Worm (Caenorhabditis elegans) whole organism, L2 larva: ENCODE measurements around the gene wdfy-2.

Experiments used
- C34F6.9 ChIP-seq: fragments of 150-350 bp; optimal IDR thresholded peaks from 2 replicates; lab custom pipeline; 2014; ENCODE audit warnings: missing biosample characterization, missing genetic modification characterization
- F13H6.1 ChIP-seq: sonication (generic microtip); optimal IDR thresholded peaks from 2 replicates; lab custom pipeline; 2016; ENCODE audit warnings: missing genetic modification characterization, missing compliant biosample characterization
- R02D3.7 ChIP-seq: fragments of 150-350 bp; optimal IDR thresholded peaks from 2 replicates; lab custom pipeline; 2014; ENCODE audit warnings: missing biosample characterization, missing genetic modification characterization
- Y55F3AM.14 ChIP-seq: fragments of 200-800 bp; sonication (Bioruptor generic); optimal IDR thresholded peaks from 2 replicates; lab custom pipeline; 2018; ENCODE audit warnings: mild to moderate bottlenecking, missing genetic modification characterization, missing compliant biosample characterization
- ZK546.5 ChIP-seq: sonication (generic microtip); optimal IDR thresholded peaks from 2 replicates; lab custom pipeline; 2017; ENCODE audit warnings: missing biosample characterization, missing genetic modification characterization
- alr-1 ChIP-seq: fragments of 150-350 bp; optimal IDR thresholded peaks from 2 replicates; lab custom pipeline; 2014; ENCODE audit warnings: missing biosample characterization, missing genetic modification characterization
- aly-2 ChIP-seq: fragments of 150-350 bp; optimal IDR thresholded peaks from 2 replicates; lab custom pipeline; 2014; ENCODE audit warnings: missing biosample characterization, missing genetic modification characterization
- ama-1 ChIP-seq: fragments of 150-350 bp; optimal IDR thresholded peaks from 2 replicates; lab custom pipeline; 2018; ENCODE audit warnings: inconsistent platforms
- blmp-1 ChIP-seq: sonication (generic microtip); optimal IDR thresholded peaks from 2 replicates; lab custom pipeline; 2017; ENCODE audit warnings: missing genetic modification characterization, mild to moderate bottlenecking, missing compliant biosample characterization, antibody characterized with exemption, moderate library complexity; ENCODE audit not compliant: insufficient read depth
- ceh-16 ChIP-seq: fragments of 150-350 bp; optimal IDR thresholded peaks from 2 replicates; lab custom pipeline; 2014; ENCODE audit warnings: missing biosample characterization, missing genetic modification characterization
- ceh-82 ChIP-seq: fragments of 150-350 bp; optimal IDR thresholded peaks from 2 replicates; lab custom pipeline; 2014; ENCODE audit warnings: missing biosample characterization, missing genetic modification characterization
- crh-2 ChIP-seq: sonication (generic microtip); optimal IDR thresholded peaks from 2 replicates; lab custom pipeline; 2017; ENCODE audit warnings: missing biosample characterization, missing genetic modification characterization
- dmd-4 ChIP-seq: sonication (generic microtip); optimal IDR thresholded peaks from 2 replicates; lab custom pipeline; 2017; ENCODE audit warnings: missing biosample characterization, missing genetic modification characterization
- egl-27 ChIP-seq: sonication (generic microtip); optimal IDR thresholded peaks from 3 replicates; lab custom pipeline; 2017; ENCODE audit warnings: missing biosample characterization, missing genetic modification reagents, missing genetic modification characterization
- elt-1 ChIP-seq: fragments of 150-350 bp; optimal IDR thresholded peaks from 2 replicates; lab custom pipeline; 2014; ENCODE audit warnings: missing biosample characterization, missing genetic modification characterization
- elt-3 ChIP-seq: sonication (generic microtip); optimal IDR thresholded peaks from 2 replicates; lab custom pipeline; 2017; ENCODE audit warnings: missing biosample characterization, missing genetic modification characterization
- fos-1 ChIP-seq: fragments of 150-350 bp; optimal IDR thresholded peaks from 2 replicates; lab custom pipeline; 2014; ENCODE audit warnings: missing biosample characterization, missing genetic modification characterization
- gmeb-1 ChIP-seq: fragments of 150-350 bp; optimal IDR thresholded peaks from 2 replicates; lab custom pipeline; 2014; ENCODE audit warnings: missing biosample characterization, missing genetic modification characterization
- lin-11 ChIP-seq: fragments of 150-350 bp; sonication (generic microtip); optimal IDR thresholded peaks from 2 replicates; lab custom pipeline; 2014; ENCODE audit warnings: missing biosample characterization, missing genetic modification characterization, inconsistent platforms, mixed read lengths
- lin-13 ChIP-seq: fragments of 150-350 bp; optimal IDR thresholded peaks from 2 replicates; lab custom pipeline; 2014; ENCODE audit warnings: missing biosample characterization, missing genetic modification reagents, missing genetic modification characterization
- lin-39 ChIP-seq: fragments of 150-350 bp; optimal IDR thresholded peaks from 2 replicates; lab custom pipeline; 2014; ENCODE audit warnings: missing biosample characterization, missing genetic modification reagents, missing genetic modification characterization
- lsy-2 ChIP-seq, 2 experiments: fragments of 150-350 bp in 1 of 2; sonication (generic microtip) in 1 of 2; optimal IDR thresholded peaks; 2 replicates each; lab custom pipeline; 2014 to 2017; ENCODE audit warnings: missing biosample characterization in 2 of 2, missing genetic modification characterization in 2 of 2
- mab-5 ChIP-seq: fragments of 150-350 bp; optimal IDR thresholded peaks from 2 replicates; lab custom pipeline; 2014; ENCODE audit warnings: missing biosample characterization, missing genetic modification characterization
- mdl-1 ChIP-seq, 2 experiments: fragments of 150-350 bp in 1 of 2; sonication (generic microtip) in 1 of 2; optimal IDR thresholded peaks; 2 replicates each; lab custom pipeline; 2017; ENCODE audit warnings: missing biosample characterization in 2 of 2, missing genetic modification characterization in 2 of 2
- nhr-10 ChIP-seq: sonication (generic microtip); optimal IDR thresholded peaks from 2 replicates; lab custom pipeline; 2017; ENCODE audit warnings: missing biosample characterization, missing genetic modification characterization
- nhr-11 ChIP-seq: fragments of 150-350 bp; optimal IDR thresholded peaks from 2 replicates; lab custom pipeline; 2014; ENCODE audit warnings: missing biosample characterization, missing genetic modification characterization
- nhr-12 ChIP-seq: fragments of 150-350 bp; optimal IDR thresholded peaks from 2 replicates; lab custom pipeline; 2014; ENCODE audit warnings: missing biosample characterization, missing genetic modification characterization
- nhr-129 ChIP-seq: fragments of 150-350 bp; optimal IDR thresholded peaks from 2 replicates; lab custom pipeline; 2014; ENCODE audit warnings: missing biosample characterization, missing genetic modification characterization
- nhr-21 ChIP-seq: fragments of 150-350 bp; optimal IDR thresholded peaks from 2 replicates; lab custom pipeline; 2014; ENCODE audit warnings: missing biosample characterization, missing genetic modification characterization
- nhr-23 ChIP-seq: fragments of 150-350 bp; optimal IDR thresholded peaks from 2 replicates; lab custom pipeline; 2014; ENCODE audit warnings: missing biosample characterization, missing genetic modification reagents, missing genetic modification characterization
- nhr-237 ChIP-seq: fragments of 150-350 bp; optimal IDR thresholded peaks from 2 replicates; lab custom pipeline; 2014; ENCODE audit warnings: missing biosample characterization, missing genetic modification characterization
- nhr-25 ChIP-seq: fragments of 150-350 bp; sonication (generic microtip); optimal IDR thresholded peaks from 3 replicates; lab custom pipeline; 2014; ENCODE audit warnings: missing biosample characterization, missing genetic modification characterization
- nhr-6 ChIP-seq: fragments of 150-350 bp; optimal IDR thresholded peaks from 2 replicates; lab custom pipeline; 2014; ENCODE audit warnings: missing biosample characterization, missing genetic modification characterization
- nhr-77 ChIP-seq: fragments of 150-350 bp; optimal IDR thresholded peaks from 2 replicates; lab custom pipeline; 2014; ENCODE audit warnings: missing biosample characterization, missing genetic modification characterization
- peb-1 ChIP-seq: fragments of 150-350 bp; optimal IDR thresholded peaks from 2 replicates; lab custom pipeline; 2014; ENCODE audit warnings: missing biosample characterization, missing genetic modification characterization
- sem-4 ChIP-seq: fragments of 150-350 bp; optimal IDR thresholded peaks from 2 replicates; lab custom pipeline; 2014; ENCODE audit warnings: missing biosample characterization, missing genetic modification reagents, missing genetic modification characterization
- skn-1 ChIP-seq: sonication (generic microtip); optimal IDR thresholded peaks from 2 replicates; lab custom pipeline; 2017; ENCODE audit warnings: missing biosample characterization, missing genetic modification characterization
- sma-3 ChIP-seq: sonication (generic microtip); optimal IDR thresholded peaks from 2 replicates; lab custom pipeline; 2016; ENCODE audit warnings: missing genetic modification reagents, missing genetic modification characterization, missing compliant biosample characterization
- sma-9 ChIP-seq, 2 experiments: fragments of 150-350 bp in 1 of 2; sonication (generic microtip) in 1 of 2; optimal IDR thresholded peaks; 2 replicates each; lab custom pipeline; 2014 to 2016; ENCODE audit warnings: missing genetic modification characterization in 2 of 2, mild to moderate bottlenecking in 1 of 2, missing biosample characterization in 1 of 2, missing compliant biosample characterization in 1 of 2, missing genetic modification reagents in 1 of 2, moderate library complexity in 1 of 2
- snpc-4 ChIP-seq: fragments of 150-350 bp; optimal IDR thresholded peaks from 2 replicates; lab custom pipeline; 2014; ENCODE audit warnings: missing biosample characterization, missing genetic modification characterization
- unc-39 ChIP-seq: fragments of 150-350 bp; optimal IDR thresholded peaks from 2 replicates; lab custom pipeline; 2014; ENCODE audit warnings: missing biosample characterization, missing genetic modification characterization
- unc-55 ChIP-seq: fragments of 150-350 bp; sonication (generic microtip); optimal IDR thresholded peaks from 3 replicates; lab custom pipeline; 2014; ENCODE audit warnings: missing biosample characterization, missing genetic modification reagents, missing genetic modification characterization
- zag-1 ChIP-seq: fragments of 150-350 bp; optimal IDR thresholded peaks from 2 replicates; lab custom pipeline; 2014; ENCODE audit warnings: missing biosample characterization, missing genetic modification characterization
- ztf-1 ChIP-seq: fragments of 200-800 bp; sonication (Bioruptor generic); conservative IDR thresholded peaks from 2 replicates; pipeline ENCODE4 v1.3.6; 2022; ENCODE audit warnings: missing genetic modification characterization, missing compliant biosample characterization
- ztf-11 ChIP-seq: sonication (generic microtip); optimal IDR thresholded peaks from 2 replicates; lab custom pipeline; 2017; ENCODE audit warnings: missing biosample characterization, missing genetic modification characterization

The wdfy-2 gene

DNA sequence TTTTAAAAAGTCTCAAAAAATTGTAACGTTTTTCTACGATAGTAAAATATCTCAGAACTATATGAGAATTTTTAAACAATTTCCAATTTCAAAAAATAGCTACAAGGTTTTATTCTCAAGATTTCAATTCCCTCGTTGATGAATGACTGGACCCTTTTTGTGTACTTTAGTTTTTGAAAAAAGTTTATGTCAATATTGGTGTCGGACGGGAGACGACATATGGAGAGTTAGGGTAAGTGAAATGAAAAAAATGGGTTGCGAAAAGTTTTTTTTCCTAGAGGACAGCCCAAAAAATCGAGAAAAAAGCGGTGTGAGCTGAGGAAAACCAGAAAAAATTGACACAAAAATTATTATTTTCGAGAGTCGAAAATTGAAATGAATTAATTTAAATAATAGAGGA lies 38.8 kb upstream of the wdfy-2 start:
- TF ChIP-seq sma-9 (GFP tag; optimal IDR thresholded peaks at IDR 0.05; lab: Kevin White, UChicago) (peak; percentile 3), sma-9 (tag; optimal IDR thresholded peaks at IDR 0.05; lab: Kevin White, UChicago) (no peak), ztf-1 (GFP tag; lab: Robert Waterston, UW) (no peak)
- TF ChIP-seq, all 48 proteins: peak for 1

DNA sequence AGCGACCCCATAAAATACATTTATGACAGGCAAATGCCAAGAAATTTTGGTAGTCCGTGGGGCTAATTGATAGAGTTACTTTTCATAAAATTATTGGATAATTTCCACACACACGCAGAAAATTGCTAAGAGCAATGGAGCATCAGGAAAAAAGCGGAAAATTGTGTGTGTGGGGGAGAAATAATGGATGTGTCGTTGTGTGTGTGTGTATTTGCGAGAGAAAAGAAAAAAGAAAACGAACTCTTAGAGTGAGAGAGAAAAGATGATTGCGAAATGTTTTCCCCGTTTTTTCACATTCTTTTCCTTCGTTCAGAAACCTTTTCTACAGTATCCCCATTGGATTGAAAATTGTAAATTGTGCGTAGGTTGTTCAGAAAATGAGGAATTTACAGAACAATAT lies 38.1 kb upstream of the wdfy-2 start:
- no peak for TF ChIP-seq ceh-82 (tag; lab: Kevin White, UChicago)
- TF ChIP-seq egl-27, result peak; percentile 33
- TF ChIP-seq unc-55 (GFP tag; lab: Kevin White, UChicago), result peak; percentile 86
- no peak for TF ChIP-seq ama-1 (lab: Kevin White, UChicago)
- peak in 1 of 2 experiments; percentile 72 for TF ChIP-seq lsy-2 (tag; optimal IDR thresholded peaks at IDR 0.05; lab: Kevin White, UChicago)
- peak; percentile 39 for TF ChIP-seq sma-9 (GFP tag; optimal IDR thresholded peaks at IDR 0.05; lab: Kevin White, UChicago)
- TF ChIP-seq sma-9 (tag; optimal IDR thresholded peaks at IDR 0.05; lab: Kevin White, UChicago), result no peak
- no peak for TF ChIP-seq mdl-1 (tag; optimal IDR thresholded peaks at IDR 0.05; lab: Kevin White, UChicago)
- no peak for TF ChIP-seq Y55F3AM.14
- peak; percentile 54 for TF ChIP-seq zag-1
- no peak for TF ChIP-seq nhr-77
- TF ChIP-seq skn-1 (tag; lab: Kevin White, UChicago), result no peak
- peak; percentile 76 for TF ChIP-seq nhr-129 (tag; lab: Kevin White, UChicago)
- peak; percentile 78 for TF ChIP-seq C34F6.9 (tag; lab: Kevin White, UChicago)
- peak; percentile 42 for TF ChIP-seq fos-1 (tag; lab: Kevin White, UChicago)

DNA sequence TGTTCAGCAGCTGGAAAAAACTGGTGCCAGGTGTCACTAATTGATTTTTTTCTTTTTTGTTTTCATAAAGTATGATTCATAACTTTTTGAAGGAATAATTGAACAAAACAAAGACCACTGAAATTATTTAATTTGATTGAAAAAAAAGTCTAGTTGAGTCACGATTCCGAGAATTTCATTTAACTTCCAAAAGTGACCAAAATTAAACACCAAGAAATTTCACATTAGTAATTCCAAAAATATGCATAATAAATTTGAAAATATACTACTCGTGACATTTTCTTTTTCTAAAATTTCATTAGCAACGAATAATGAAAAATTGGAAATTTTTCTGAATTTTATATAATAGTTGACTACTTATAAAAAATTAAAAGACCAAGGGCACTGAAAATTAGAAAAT lies 37.6 kb upstream of the wdfy-2 start:
- TF ChIP-seq lin-11, result no peak
- no peak for TF ChIP-seq sma-3
- no peak for TF ChIP-seq F13H6.1 (tag; lab: Kevin White, UChicago)
- TF ChIP-seq dmd-4, result no peak
- TF ChIP-seq lin-13 (GFP tag; lab: Kevin White, UChicago), result no peak
- no peak for TF ChIP-seq ztf-1 (GFP tag; lab: Robert Waterston, UW)
- TF ChIP-seq nhr-23, result no peak
- TF ChIP-seq aly-2, result no peak
- TF ChIP-seq ceh-82 (tag; lab: Kevin White, UChicago), result no peak
- TF ChIP-seq elt-1, result no peak
- no peak for TF ChIP-seq sma-9 (GFP tag; optimal IDR thresholded peaks at IDR 0.05; lab: Kevin White, UChicago)
- TF ChIP-seq sma-9 (tag; optimal IDR thresholded peaks at IDR 0.05; lab: Kevin White, UChicago), result no peak
- no peak for TF ChIP-seq crh-2 (tag; lab: Kevin White, UChicago)
- no peak for TF ChIP-seq nhr-10 (tag; lab: Kevin White, UChicago)
- no peak for TF ChIP-seq peb-1
- no peak for TF ChIP-seq snpc-4 (tag; lab: Kevin White, UChicago)

DNA sequence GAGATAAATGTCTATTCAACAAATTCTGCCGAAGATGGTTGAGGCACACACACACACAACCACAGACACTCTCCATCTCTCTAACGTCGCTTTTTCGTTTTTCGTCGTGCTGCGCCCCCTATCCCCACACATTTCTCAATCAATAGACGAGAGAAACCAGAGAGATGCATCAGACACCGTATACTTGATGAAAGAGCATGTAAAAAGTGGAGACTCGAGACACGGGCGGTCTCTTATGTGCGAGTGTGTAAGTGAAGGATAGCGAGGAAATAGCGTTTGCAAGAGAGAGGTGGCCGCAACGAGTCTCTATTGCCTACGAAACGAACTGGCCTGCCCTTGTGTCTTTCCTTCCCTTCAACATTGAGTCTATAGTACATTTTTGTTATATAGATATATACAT lies 36.9 kb upstream of the wdfy-2 start:
- peak; percentile 86 for TF ChIP-seq ama-1 (lab: Kevin White, UChicago)
- TF ChIP-seq unc-39 (tag; lab: Kevin White, UChicago), result no peak
- TF ChIP-seq dmd-4, result no peak
- TF ChIP-seq ztf-1 (GFP tag; lab: Robert Waterston, UW), result no peak
- TF ChIP-seq mdl-1 (tag; optimal IDR thresholded peaks at IDR 0.05; lab: Kevin White, UChicago), result peak; percentile 17 to 70
- TF ChIP-seq lin-13 (GFP tag; lab: Kevin White, UChicago), result peak; percentile 86
- peak; percentile 54 for TF ChIP-seq blmp-1 (tag; lab: Kevin White, UChicago)
- TF ChIP-seq ZK546.5, result no peak
- TF ChIP-seq nhr-11 (tag; lab: Kevin White, UChicago), result no peak
- TF ChIP-seq ztf-11 (tag; lab: Kevin White, UChicago), result no peak
- TF ChIP-seq Y55F3AM.14, result peak; percentile 76
- peak; percentile 61 for TF ChIP-seq nhr-77
- TF ChIP-seq R02D3.7 (tag; lab: Kevin White, UChicago), result no peak
- TF ChIP-seq C34F6.9 (tag; lab: Kevin White, UChicago), result peak; percentile 97
- TF ChIP-seq nhr-25 (tag; lab: Kevin White, UChicago), result peak; percentile 90
- peak; percentile 91 for TF ChIP-seq egl-27
- no peak for TF ChIP-seq lin-39 (tag; lab: Kevin White, UChicago)
- no peak for TF ChIP-seq nhr-237 (tag; lab: Kevin White, UChicago)
- peak; percentile 94 for TF ChIP-seq sma-3
- peak; percentile 97 for TF ChIP-seq F13H6.1 (tag; lab: Kevin White, UChicago)
- TF ChIP-seq nhr-21 (tag; lab: Kevin White, UChicago), result peak; percentile 94
- peak; percentile 67 for TF ChIP-seq mab-5 (tag; lab: Kevin White, UChicago)
- no peak for TF ChIP-seq elt-3
- peak; percentile 75 for TF ChIP-seq skn-1 (tag; lab: Kevin White, UChicago)
- TF ChIP-seq fos-1 (tag; lab: Kevin White, UChicago), result peak; percentile 99
- TF ChIP-seq zag-1, result peak; percentile 89
- no peak for TF ChIP-seq aly-2
- no peak for TF ChIP-seq nhr-12 (tag; lab: Kevin White, UChicago)
- peak; percentile 75 for TF ChIP-seq sem-4 (tag; lab: Kevin White, UChicago)
- peak; percentile 78 for TF ChIP-seq snpc-4 (tag; lab: Kevin White, UChicago)
- TF ChIP-seq gmeb-1 (tag; lab: Kevin White, UChicago), result peak; percentile 70
- TF ChIP-seq sma-9 (GFP tag; optimal IDR thresholded peaks at IDR 0.05; lab: Kevin White, UChicago), result peak; percentile 96
- no peak for TF ChIP-seq sma-9 (tag; optimal IDR thresholded peaks at IDR 0.05; lab: Kevin White, UChicago)
- TF ChIP-seq peb-1, result peak; percentile 87
- TF ChIP-seq ceh-16, result peak; percentile 69
- TF ChIP-seq alr-1 (tag; lab: Kevin White, UChicago), result no peak
- TF ChIP-seq nhr-6 (tag; lab: Kevin White, UChicago), result peak; percentile 90
- TF ChIP-seq nhr-23, result no peak
